Worm (Caenorhabditis elegans) whole organism, L2 larva: ENCODE measurements around the gene M04D8.4.

Experiments
- C34F6.9 ChIP-seq: fragments of 150-350 bp; optimal IDR thresholded peaks from 2 replicates; lab custom pipeline; 2014; ENCODE audit warnings: missing biosample characterization, missing genetic modification characterization
- F13H6.1 ChIP-seq: sonication (generic microtip); optimal IDR thresholded peaks from 2 replicates; lab custom pipeline; 2016; ENCODE audit warnings: missing genetic modification characterization, missing compliant biosample characterization
- R02D3.7 ChIP-seq: fragments of 150-350 bp; optimal IDR thresholded peaks from 2 replicates; lab custom pipeline; 2014; ENCODE audit warnings: missing biosample characterization, missing genetic modification characterization
- Y55F3AM.14 ChIP-seq: fragments of 200-800 bp; sonication (Bioruptor generic); optimal IDR thresholded peaks from 2 replicates; lab custom pipeline; 2018; ENCODE audit warnings: mild to moderate bottlenecking, missing genetic modification characterization, missing compliant biosample characterization
- ZK546.5 ChIP-seq: sonication (generic microtip); optimal IDR thresholded peaks from 2 replicates; lab custom pipeline; 2017; ENCODE audit warnings: missing biosample characterization, missing genetic modification characterization
- alr-1 ChIP-seq: fragments of 150-350 bp; optimal IDR thresholded peaks from 2 replicates; lab custom pipeline; 2014; ENCODE audit warnings: missing biosample characterization, missing genetic modification characterization
- aly-2 ChIP-seq: fragments of 150-350 bp; optimal IDR thresholded peaks from 2 replicates; lab custom pipeline; 2014; ENCODE audit warnings: missing biosample characterization, missing genetic modification characterization
- ama-1 ChIP-seq: fragments of 150-350 bp; optimal IDR thresholded peaks from 2 replicates; lab custom pipeline; 2018; ENCODE audit warnings: inconsistent platforms
- blmp-1 ChIP-seq: sonication (generic microtip); optimal IDR thresholded peaks from 2 replicates; lab custom pipeline; 2017; ENCODE audit warnings: missing genetic modification characterization, mild to moderate bottlenecking, missing compliant biosample characterization, antibody characterized with exemption, moderate library complexity; ENCODE audit not compliant: insufficient read depth
- ceh-82 ChIP-seq: fragments of 150-350 bp; optimal IDR thresholded peaks from 2 replicates; lab custom pipeline; 2014; ENCODE audit warnings: missing biosample characterization, missing genetic modification characterization
- crh-2 ChIP-seq: sonication (generic microtip); optimal IDR thresholded peaks from 2 replicates; lab custom pipeline; 2017; ENCODE audit warnings: missing biosample characterization, missing genetic modification characterization
- dmd-4 ChIP-seq: sonication (generic microtip); optimal IDR thresholded peaks from 2 replicates; lab custom pipeline; 2017; ENCODE audit warnings: missing biosample characterization, missing genetic modification characterization
- elt-1 ChIP-seq: fragments of 150-350 bp; optimal IDR thresholded peaks from 2 replicates; lab custom pipeline; 2014; ENCODE audit warnings: missing biosample characterization, missing genetic modification characterization
- elt-3 ChIP-seq: sonication (generic microtip); optimal IDR thresholded peaks from 2 replicates; lab custom pipeline; 2017; ENCODE audit warnings: missing biosample characterization, missing genetic modification characterization
- fos-1 ChIP-seq: fragments of 150-350 bp; optimal IDR thresholded peaks from 2 replicates; lab custom pipeline; 2014; ENCODE audit warnings: missing biosample characterization, missing genetic modification characterization
- gmeb-1 ChIP-seq: fragments of 150-350 bp; optimal IDR thresholded peaks from 2 replicates; lab custom pipeline; 2014; ENCODE audit warnings: missing biosample characterization, missing genetic modification characterization
- lin-11 ChIP-seq: fragments of 150-350 bp; sonication (generic microtip); optimal IDR thresholded peaks from 2 replicates; lab custom pipeline; 2014; ENCODE audit warnings: missing biosample characterization, missing genetic modification characterization, inconsistent platforms, mixed read lengths
- lin-13 ChIP-seq: fragments of 150-350 bp; optimal IDR thresholded peaks from 2 replicates; lab custom pipeline; 2014; ENCODE audit warnings: missing biosample characterization, missing genetic modification reagents, missing genetic modification characterization
- lin-39 ChIP-seq: fragments of 150-350 bp; optimal IDR thresholded peaks from 2 replicates; lab custom pipeline; 2014; ENCODE audit warnings: missing biosample characterization, missing genetic modification reagents, missing genetic modification characterization
- lsy-2 ChIP-seq, 2 experiments: fragments of 150-350 bp in 1 of 2; sonication (generic microtip) in 1 of 2; optimal IDR thresholded peaks; 2 replicates each; lab custom pipeline; 2014 to 2017; ENCODE audit warnings: missing biosample characterization in 2 of 2, missing genetic modification characterization in 2 of 2
- mab-5 ChIP-seq: fragments of 150-350 bp; optimal IDR thresholded peaks from 2 replicates; lab custom pipeline; 2014; ENCODE audit warnings: missing biosample characterization, missing genetic modification characterization
- mbf-1 ChIP-seq: sonication (generic microtip); optimal IDR thresholded peaks from 2 replicates; lab custom pipeline; 2017; ENCODE audit warnings: missing biosample characterization, missing genetic modification characterization
- mdl-1 ChIP-seq, 2 experiments: fragments of 150-350 bp in 1 of 2; sonication (generic microtip) in 1 of 2; optimal IDR thresholded peaks; 2 replicates each; lab custom pipeline; 2017; ENCODE audit warnings: missing biosample characterization in 2 of 2, missing genetic modification characterization in 2 of 2
- nhr-10 ChIP-seq: sonication (generic microtip); optimal IDR thresholded peaks from 2 replicates; lab custom pipeline; 2017; ENCODE audit warnings: missing biosample characterization, missing genetic modification characterization
- nhr-11 ChIP-seq: fragments of 150-350 bp; optimal IDR thresholded peaks from 2 replicates; lab custom pipeline; 2014; ENCODE audit warnings: missing biosample characterization, missing genetic modification characterization
- nhr-12 ChIP-seq: fragments of 150-350 bp; optimal IDR thresholded peaks from 2 replicates; lab custom pipeline; 2014; ENCODE audit warnings: missing biosample characterization, missing genetic modification characterization
- nhr-129 ChIP-seq: fragments of 150-350 bp; optimal IDR thresholded peaks from 2 replicates; lab custom pipeline; 2014; ENCODE audit warnings: missing biosample characterization, missing genetic modification characterization
- nhr-21 ChIP-seq: fragments of 150-350 bp; optimal IDR thresholded peaks from 2 replicates; lab custom pipeline; 2014; ENCODE audit warnings: missing biosample characterization, missing genetic modification characterization
- nhr-23 ChIP-seq: fragments of 150-350 bp; optimal IDR thresholded peaks from 2 replicates; lab custom pipeline; 2014; ENCODE audit warnings: missing biosample characterization, missing genetic modification reagents, missing genetic modification characterization
- nhr-237 ChIP-seq: fragments of 150-350 bp; optimal IDR thresholded peaks from 2 replicates; lab custom pipeline; 2014; ENCODE audit warnings: missing biosample characterization, missing genetic modification characterization
- nhr-6 ChIP-seq: fragments of 150-350 bp; optimal IDR thresholded peaks from 2 replicates; lab custom pipeline; 2014; ENCODE audit warnings: missing biosample characterization, missing genetic modification characterization
- nhr-77 ChIP-seq: fragments of 150-350 bp; optimal IDR thresholded peaks from 2 replicates; lab custom pipeline; 2014; ENCODE audit warnings: missing biosample characterization, missing genetic modification characterization
- peb-1 ChIP-seq: fragments of 150-350 bp; optimal IDR thresholded peaks from 2 replicates; lab custom pipeline; 2014; ENCODE audit warnings: missing biosample characterization, missing genetic modification characterization
- sem-4 ChIP-seq: fragments of 150-350 bp; optimal IDR thresholded peaks from 2 replicates; lab custom pipeline; 2014; ENCODE audit warnings: missing biosample characterization, missing genetic modification reagents, missing genetic modification characterization
- skn-1 ChIP-seq: sonication (generic microtip); optimal IDR thresholded peaks from 2 replicates; lab custom pipeline; 2017; ENCODE audit warnings: missing biosample characterization, missing genetic modification characterization
- sma-3 ChIP-seq: sonication (generic microtip); optimal IDR thresholded peaks from 2 replicates; lab custom pipeline; 2016; ENCODE audit warnings: missing genetic modification reagents, missing genetic modification characterization, missing compliant biosample characterization
- sma-9 ChIP-seq, 2 experiments: fragments of 150-350 bp in 1 of 2; sonication (generic microtip) in 1 of 2; optimal IDR thresholded peaks; 2 replicates each; lab custom pipeline; 2014 to 2016; ENCODE audit warnings: missing genetic modification characterization in 2 of 2, mild to moderate bottlenecking in 1 of 2, missing biosample characterization in 1 of 2, missing compliant biosample characterization in 1 of 2, missing genetic modification reagents in 1 of 2, moderate library complexity in 1 of 2
- snpc-4 ChIP-seq: fragments of 150-350 bp; optimal IDR thresholded peaks from 2 replicates; lab custom pipeline; 2014; ENCODE audit warnings: missing biosample characterization, missing genetic modification characterization
- unc-39 ChIP-seq: fragments of 150-350 bp; optimal IDR thresholded peaks from 2 replicates; lab custom pipeline; 2014; ENCODE audit warnings: missing biosample characterization, missing genetic modification characterization
- unc-55 ChIP-seq: fragments of 150-350 bp; sonication (generic microtip); optimal IDR thresholded peaks from 3 replicates; lab custom pipeline; 2014; ENCODE audit warnings: missing biosample characterization, missing genetic modification reagents, missing genetic modification characterization
- unc-62 ChIP-seq: fragments of 150-350 bp; optimal IDR thresholded peaks from 2 replicates; lab custom pipeline; 2014; ENCODE audit warnings: missing biosample characterization, missing genetic modification reagents, missing genetic modification characterization
- zag-1 ChIP-seq: fragments of 150-350 bp; optimal IDR thresholded peaks from 2 replicates; lab custom pipeline; 2014; ENCODE audit warnings: missing biosample characterization, missing genetic modification characterization
- ztf-1 ChIP-seq: fragments of 200-800 bp; sonication (Bioruptor generic); conservative IDR thresholded peaks from 2 replicates; pipeline ENCODE4 v1.3.6; 2022; ENCODE audit warnings: missing genetic modification characterization, missing compliant biosample characterization
- ztf-11 ChIP-seq: sonication (generic microtip); optimal IDR thresholded peaks from 2 replicates; lab custom pipeline; 2017; ENCODE audit warnings: missing biosample characterization, missing genetic modification characterization
- ztf-4 ChIP-seq: fragments of 150-350 bp; optimal IDR thresholded peaks from 2 replicates; lab custom pipeline; 2014; ENCODE audit warnings: missing biosample characterization, missing genetic modification characterization

M04D8.4 gene

ce11 chrIII:10023452-10023851, 7.0 kb downstream of the M04D8.4 start, which contains the start of gene ins-21:
ins-21 (plus strand) TSS chrIII:10023752.
- TF ChIP-seq mbf-1 (tag; lab: Kevin White, UChicago) (no peak), Y55F3AM.14 (no peak), crh-2 (tag; lab: Kevin White, UChicago) (no peak), nhr-77 (tag; lab: Kevin White, UChicago) (no peak), nhr-129 (tag; lab: Kevin White, UChicago) (no peak), nhr-12 (no peak), fos-1 (tag; lab: Kevin White, UChicago) (no peak), snpc-4 (tag; lab: Kevin White, UChicago) (no peak), sma-9 (GFP tag; optimal IDR thresholded peaks at IDR 0.05; lab: Kevin White, UChicago) (no peak), sma-9 (tag; optimal IDR thresholded peaks at IDR 0.05; lab: Kevin White, UChicago) (no peak), ceh-82 (tag; lab: Kevin White, UChicago) (no peak), blmp-1 (no peak)

ce11 chrIII:10018007-10018406, 12.4 kb downstream of the M04D8.4 start:
- no peak for TF ChIP-seq dmd-4
- no peak for TF ChIP-seq aly-2 (tag; lab: Kevin White, UChicago)
- TF ChIP-seq nhr-21: no peak
- TF ChIP-seq ama-1 (lab: Kevin White, UChicago): no peak
- no peak for TF ChIP-seq nhr-12
- no peak for TF ChIP-seq elt-3 (tag; lab: Kevin White, UChicago)
- no peak for TF ChIP-seq unc-62 (GFP tag; lab: Kevin White, UChicago)
- TF ChIP-seq nhr-6 (tag; lab: Kevin White, UChicago): no peak
- no peak for TF ChIP-seq ztf-11 (tag; lab: Kevin White, UChicago)
- TF ChIP-seq nhr-237 (tag; lab: Kevin White, UChicago): no peak
- TF ChIP-seq ceh-82 (tag; lab: Kevin White, UChicago): no peak
- TF ChIP-seq ztf-1 (GFP tag; lab: Robert Waterston, UW): no peak
- TF ChIP-seq ZK546.5 (tag; lab: Kevin White, UChicago): no peak
- no peak for TF ChIP-seq gmeb-1 (tag; lab: Kevin White, UChicago)
- no peak for TF ChIP-seq blmp-1
- no peak for TF ChIP-seq mdl-1 (tag; optimal IDR thresholded peaks at IDR 0.05; lab: Kevin White, UChicago)
- TF ChIP-seq crh-2 (tag; lab: Kevin White, UChicago): no peak
- TF ChIP-seq, all 48 proteins: peak for 0

ce11 chrIII:10016413-10017051, 13.9 kb downstream of the M04D8.4 start, which contains the start of gene rgs-1:
rgs-1 (minus strand) TSS chrIII:10016558.
- TF ChIP-seq ztf-4 (tag; lab: Kevin White, UChicago) (no peak), elt-3 (tag; lab: Kevin White, UChicago) (no peak), nhr-77 (tag; lab: Kevin White, UChicago) (no peak), gmeb-1 (tag; lab: Kevin White, UChicago) (no peak), alr-1 (tag; lab: Kevin White, UChicago) (no peak), nhr-10 (tag; lab: Kevin White, UChicago) (no peak), lsy-2 (tag; optimal IDR thresholded peaks at IDR 0.05; lab: Kevin White, UChicago) (peak in 1 of 2 experiments; percentile 62), ZK546.5 (tag; lab: Kevin White, UChicago) (no peak), lin-13 (peak; percentile 33), sem-4 (peak; percentile 2), sma-3 (GFP tag; lab: Kevin White, UChicago) (no peak), ama-1 (lab: Kevin White, UChicago) (no peak), zag-1 (tag; lab: Kevin White, UChicago) (peak; percentile 42), unc-39 (tag; lab: Kevin White, UChicago) (no peak), Y55F3AM.14 (no peak), ceh-82 (tag; lab: Kevin White, UChicago) (no peak), R02D3.7 (tag; lab: Kevin White, UChicago) (no peak), nhr-129 (tag; lab: Kevin White, UChicago) (peak; percentile 69), aly-2 (tag; lab: Kevin White, UChicago) (no peak), nhr-21 (no peak), peb-1 (no peak), nhr-11 (tag; lab: Kevin White, UChicago) (no peak), lin-39 (no peak), elt-1 (tag; lab: Kevin White, UChicago) (no peak), C34F6.9 (peak; percentile 79), lin-11 (tag; lab: Kevin White, UChicago) (peak; percentile 44), nhr-237 (tag; lab: Kevin White, UChicago) (no peak), nhr-23 (no peak), fos-1 (tag; lab: Kevin White, UChicago) (peak; percentile 9), unc-62 (GFP tag; lab: Kevin White, UChicago) (no peak), nhr-6 (tag; lab: Kevin White, UChicago) (peak; percentile 37), sma-9 (GFP tag; optimal IDR thresholded peaks at IDR 0.05; lab: Kevin White, UChicago) (no peak), sma-9 (tag; optimal IDR thresholded peaks at IDR 0.05; lab: Kevin White, UChicago) (no peak), ztf-11 (tag; lab: Kevin White, UChicago) (no peak), crh-2 (tag; lab: Kevin White, UChicago) (peak; percentile 77), skn-1 (tag; lab: Kevin White, UChicago) (no peak), snpc-4 (tag; lab: Kevin White, UChicago) (no peak), mbf-1 (tag; lab: Kevin White, UChicago) (no peak), mab-5 (tag; lab: Kevin White, UChicago) (no peak), nhr-12 (no peak), mdl-1 (tag; optimal IDR thresholded peaks at IDR 0.05; lab: Kevin White, UChicago) (peak in 1 of 2 experiments; percentile 76), F13H6.1 (tag; lab: Kevin White, UChicago) (no peak), unc-55 (GFP tag; lab: Kevin White, UChicago) (peak; percentile 89)
